Worm (Caenorhabditis elegans): ENCODE results near the gene idpp-12.

idpp-12 gene

ce11 chrIV:3294553-3295185, 9.1 kb upstream of the idpp-12 start, which contains the start of gene W08E12.7 (continued):
- peak; percentile 86 for TF ChIP-seq irx-1 (tag; optimal IDR thresholded peaks at IDR 0.05)
- peak; percentile 75 for TF ChIP-seq F16B12.6 (tag; optimal IDR thresholded peaks at IDR 0.05)
- TF ChIP-seq elt-2 (tag; optimal IDR thresholded peaks at IDR 0.05), result peak; percentile 40
- peak; percentile 90 for TF ChIP-seq nhr-90 (tag; optimal IDR thresholded peaks at IDR 0.05; ENCODE audit: poor library complexity)
- peak; percentile 90 for TF ChIP-seq fos-1 (tag; optimal IDR thresholded peaks at IDR 0.05)
- peak; percentile 99 for TF ChIP-seq lin-15B (tag; optimal IDR thresholded peaks at IDR 0.05)
- TF ChIP-seq ceh-82 (tag; optimal IDR thresholded peaks at IDR 0.05), result peak; percentile 94 to 98 (median 94)

- TF ChIP-seq mdl-1 (tag; optimal IDR thresholded peaks at IDR 0.05) (no peak), elt-2 (tag; optimal IDR thresholded peaks at IDR 0.05) (no peak), aha-1 (tag; optimal IDR thresholded peaks at IDR 0.05) (no peak), C04F5.9 (tag; optimal IDR thresholded peaks at IDR 0.05) (no peak), grh-1 (GFP tag; IDR thresholded peaks at IDR 0.05) (no peak), mep-1 (tag; optimal IDR thresholded peaks at IDR 0.05) (no peak), unc-130 (tag; optimal IDR thresholded peaks at IDR 0.05) (no peak), unc-98 (GFP tag; IDR thresholded peaks at IDR 0.05) (no peak), hlh-4 (tag; optimal IDR thresholded peaks at IDR 0.05) (no peak), fkh-10 (GFP tag; optimal IDR thresholded peaks at IDR 0.05) (no peak), snpc-4 (tag; optimal IDR thresholded peaks at IDR 0.05) (no peak), mef-2 (tag; optimal IDR thresholded peaks at IDR 0.05) (no peak), xbp-1 (tag; optimal IDR thresholded peaks at IDR 0.05) (no peak), C34B4.2 (tag; optimal IDR thresholded peaks at IDR 0.05) (no peak), C16A3.4 (tag; optimal IDR thresholded peaks at IDR 0.05) (no peak)
Observed at ce11 chrIV:3296578-3297549, 6.9 kb upstream of the idpp-12 start.

ce11 chrIV:3298300-3298699, 5.5 kb upstream of the idpp-12 start, which contains the start of gene W08E12.6:
TSS of gene W08E12.6 (plus strand) at chrIV:3298600.
- no peak for TF ChIP-seq nhr-20 (tag; optimal IDR thresholded peaks at IDR 0.05)
- TF ChIP-seq egl-27 (tag; optimal IDR thresholded peaks at IDR 0.05), result no peak
- peak; percentile 3 for TF ChIP-seq fkh-10 (GFP tag; optimal IDR thresholded peaks at IDR 0.05)
- TF ChIP-seq mdl-1 (tag; optimal IDR thresholded peaks at IDR 0.05), result no peak
- TF ChIP-seq hlh-4 (tag; optimal IDR thresholded peaks at IDR 0.05), result no peak

ce11 chrIV:3299229-3299628, 4.6 kb upstream of the idpp-12 start:
- TF ChIP-seq jun-1 (tag; optimal IDR thresholded peaks at IDR 0.05) (no peak), aha-1 (tag; optimal IDR thresholded peaks at IDR 0.05) (no peak), skn-1 (tag; optimal IDR thresholded peaks at IDR 0.05) (no peak), nhr-20 (tag; optimal IDR thresholded peaks at IDR 0.05) (no peak), F16B12.6 (tag; optimal IDR thresholded peaks at IDR 0.05) (no peak), unc-98 (GFP tag; IDR thresholded peaks at IDR 0.05) (no peak), xbp-1 (tag; optimal IDR thresholded peaks at IDR 0.05) (no peak), fkh-4 (tag; optimal IDR thresholded peaks at IDR 0.05; ENCODE audit: borderline replicate concordance) (no peak), unc-62 (GFP tag; optimal IDR thresholded peaks at IDR 0.05) (no peak)

ce11 chrIV:3300492-3300891, 3.3 kb upstream of the idpp-12 start, which contains the start of gene W08E12.5:
TSS of gene W08E12.5 (plus strand) at chrIV:3300792.
- TF ChIP-seq blmp-1 (tag; optimal IDR thresholded peaks at IDR 0.05) (no peak), efl-1 (optimal IDR thresholded peaks at IDR 0.05) (no peak), efl-1 (GFP tag; optimal IDR thresholded peaks at IDR 0.05 in 1 of 2) (peak in 1 of 2 experiments; percentile 50), tbx-2 (tag; optimal IDR thresholded peaks at IDR 0.05) (no peak)

Data from whole organism, L1 larva.